Worm (Caenorhabditis elegans) whole organism, midembryonic: ENCODE measurements around the gene T10D4.14.
"Not testable (repeated sequence)": the region's sequence is repeated elsewhere in the genome, so short reads cannot be mapped to it uniquely, and the experiment has no call there.

ENCODE experiments used
- T22C8.4 ChIP-seq: fragments of 200-800 bp; sonication (Bioruptor generic); IDR thresholded peaks from 2 replicates; pipeline ENCODE4 v1.3.6; 2022; ENCODE audit warnings: missing genetic modification characterization, missing compliant biosample characterization
- cog-1 ChIP-seq: sonication (generic microtip); optimal IDR thresholded peaks from 2 replicates; lab custom pipeline; 2016; ENCODE audit warnings: missing genetic modification characterization, missing compliant biosample characterization
- flt-1 ChIP-seq: fragments of 200-800 bp; sonication (Bioruptor generic); IDR thresholded peaks from 2 replicates; pipeline ENCODE4 v1.3.6; 2022; ENCODE audit warnings: missing genetic modification characterization, missing compliant biosample characterization
- klf-2 ChIP-seq: fragments of 200-800 bp; sonication (Bioruptor generic); conservative IDR thresholded peaks from 2 replicates; pipeline ENCODE4 v1.3.6; 2022; ENCODE audit warnings: missing genetic modification reagents, missing genetic modification characterization, missing compliant biosample characterization
- med-1 ChIP-seq: sonication (generic microtip); optimal IDR thresholded peaks from 2 replicates; lab custom pipeline; 2017; ENCODE audit warnings: missing genetic modification characterization, mild to moderate bottlenecking, missing compliant biosample characterization, antibody characterized with exemption, missing genetic modification reagents; ENCODE audit not compliant: insufficient read depth
- ref-1 ChIP-seq: fragments of 200-800 bp; sonication (Bioruptor generic); conservative IDR thresholded peaks from 2 replicates; pipeline ENCODE4 v1.3.6; 2022; ENCODE audit warnings: missing genetic modification reagents, missing genetic modification characterization, missing compliant biosample characterization
- tab-1 ChIP-seq: fragments of 200-800 bp; sonication (Bioruptor generic); IDR thresholded peaks from 2 replicates; pipeline ENCODE4 v1.3.6; 2022; ENCODE audit warnings: missing genetic modification characterization, missing compliant biosample characterization
- ztf-23 ChIP-seq: fragments of 200-800 bp; sonication (Bioruptor generic); IDR thresholded peaks from 2 replicates; pipeline ENCODE4 v1.3.6; 2022; ENCODE audit warnings: missing genetic modification reagents, missing genetic modification characterization, missing compliant biosample characterization
- ztf-29 ChIP-seq: fragments of 200-800 bp; sonication (Bioruptor generic); IDR thresholded peaks from 2 replicates; pipeline ENCODE4 v1.3.6; 2022; ENCODE audit warnings: missing genetic modification reagents, missing genetic modification characterization, missing compliant biosample characterization

T10D4.14 gene

DNA sequence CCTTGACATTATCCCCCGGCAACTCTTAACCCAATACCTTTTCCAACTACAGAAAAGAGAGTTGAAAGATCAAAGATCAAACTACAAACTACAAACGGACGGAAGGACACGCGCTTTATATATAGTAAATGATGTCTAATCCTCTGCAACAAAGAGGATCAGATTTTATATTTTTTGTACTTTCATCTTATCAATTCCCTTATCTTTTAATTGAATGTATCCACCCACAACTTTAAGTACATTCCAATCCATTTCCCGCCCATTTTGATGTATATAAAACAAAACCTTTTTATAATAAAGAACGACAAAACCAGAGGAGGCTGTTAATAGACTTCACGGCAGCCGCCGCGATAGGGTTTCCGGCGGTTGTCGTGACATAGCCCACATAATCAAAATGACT is 26.1 kb upstream of the T10D4.14 start, which contains the start of gene sri-40:
TSS of gene sri-40 (plus strand) at position 301 of the 400 bp plus-strand sequence.
- TF ChIP-seq flt-1 (GFP tag; lab: Robert Waterston, UW); tab-1; med-1 (GFP tag; lab: Kevin White, UChicago): not testable (repeated sequence)

DNA sequence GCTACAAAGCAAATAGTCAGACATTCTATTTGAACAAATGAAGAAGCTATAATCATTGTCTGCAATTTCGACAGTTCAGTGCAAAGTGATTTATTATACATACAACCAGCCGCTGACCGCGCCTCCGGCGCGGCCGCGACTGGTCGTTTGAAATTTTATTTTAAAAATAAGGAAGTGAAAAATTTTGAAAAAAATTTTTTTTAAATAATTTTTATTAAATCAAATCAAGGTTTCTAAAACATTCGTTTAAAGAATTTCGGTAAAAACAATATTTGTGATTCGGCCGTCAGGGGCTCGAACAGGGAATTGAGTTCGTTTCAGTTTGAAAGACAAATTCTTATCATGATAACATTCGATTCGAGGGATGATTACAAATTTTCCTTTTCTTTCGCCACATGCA is 20.7 kb upstream of the T10D4.14 start, which contains the start of gene Y27F2A.10:
TSS of gene Y27F2A.10 (minus strand) at position 101 of the 400 bp plus-strand sequence.
- TF ChIP-seq klf-2 (GFP tag; lab: Robert Waterston, UW) (no peak), cog-1 (tag; lab: Kevin White, UChicago) (no peak), ztf-23 (no peak), med-1 (GFP tag; lab: Kevin White, UChicago) (no peak), flt-1 (GFP tag; lab: Robert Waterston, UW) (no peak), ztf-29 (no peak), T22C8.4 (GFP tag; lab: Robert Waterston, UW) (no peak), ref-1 (GFP tag; lab: Robert Waterston, UW) (no peak), tab-1 (no peak)

DNA sequence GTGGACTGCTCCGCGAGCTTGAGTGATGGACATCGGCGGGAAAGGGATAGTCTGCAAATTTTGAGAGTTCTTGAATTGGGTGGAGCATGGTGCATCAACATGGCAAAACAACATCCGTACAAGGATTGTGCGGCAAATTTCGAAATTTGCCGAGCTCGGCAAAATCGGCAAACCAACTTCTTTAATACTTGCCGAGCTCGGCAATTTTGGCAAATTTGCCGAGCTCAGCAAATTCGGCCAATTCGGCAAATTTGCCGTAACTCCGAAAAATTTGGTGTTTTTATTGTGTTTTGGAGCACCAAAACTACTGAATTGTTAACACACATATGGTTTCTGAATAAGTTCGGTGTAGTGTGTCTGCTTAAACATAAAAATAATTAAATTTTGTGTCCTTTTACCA is 18.6 kb upstream of the T10D4.14 start, which contains the start of gene fbxc-55:
TSS of gene fbxc-55 (minus strand) at position 101 of the 400 bp plus-strand sequence.
- TF ChIP-seq ztf-29: no peak
- TF ChIP-seq flt-1 (GFP tag; lab: Robert Waterston, UW): no peak
- no peak for TF ChIP-seq klf-2 (GFP tag; lab: Robert Waterston, UW)
- no peak for TF ChIP-seq ref-1 (GFP tag; lab: Robert Waterston, UW)
- no peak for TF ChIP-seq T22C8.4 (GFP tag; lab: Robert Waterston, UW)
- TF ChIP-seq tab-1: no peak
- TF ChIP-seq ztf-23: no peak
- no peak for TF ChIP-seq med-1 (GFP tag; lab: Kevin White, UChicago)
- TF ChIP-seq cog-1 (tag; lab: Kevin White, UChicago): no peak

DNA sequence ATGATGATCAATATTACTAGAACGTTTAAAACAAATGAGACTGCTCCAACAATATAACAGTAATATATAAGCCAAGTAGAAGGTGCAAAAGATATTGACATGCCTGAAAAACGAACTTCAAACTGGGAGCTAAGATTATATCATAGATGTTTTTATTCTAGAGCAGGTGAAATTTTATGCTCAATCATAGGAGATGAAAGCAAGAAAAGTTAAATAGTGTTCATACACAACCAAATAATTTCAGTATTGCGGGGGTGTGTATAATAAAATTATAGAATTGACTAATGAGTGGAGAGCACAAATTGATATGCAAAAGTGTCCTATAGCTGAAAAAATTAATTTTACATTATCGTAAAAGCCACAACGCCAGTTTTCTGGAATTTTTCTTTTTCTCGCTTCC is 7.5 kb upstream of the T10D4.14 start, which contains the start of gene sri-34:
TSS of gene sri-34 (minus strand) at position 101 of the 400 bp plus-strand sequence.
- TF ChIP-seq klf-2 (GFP tag; lab: Robert Waterston, UW) (no peak), ztf-29 (no peak), ztf-23 (no peak), tab-1 (no peak), med-1 (GFP tag; lab: Kevin White, UChicago) (no peak), ref-1 (GFP tag; lab: Robert Waterston, UW) (no peak), flt-1 (GFP tag; lab: Robert Waterston, UW) (no peak)

DNA sequence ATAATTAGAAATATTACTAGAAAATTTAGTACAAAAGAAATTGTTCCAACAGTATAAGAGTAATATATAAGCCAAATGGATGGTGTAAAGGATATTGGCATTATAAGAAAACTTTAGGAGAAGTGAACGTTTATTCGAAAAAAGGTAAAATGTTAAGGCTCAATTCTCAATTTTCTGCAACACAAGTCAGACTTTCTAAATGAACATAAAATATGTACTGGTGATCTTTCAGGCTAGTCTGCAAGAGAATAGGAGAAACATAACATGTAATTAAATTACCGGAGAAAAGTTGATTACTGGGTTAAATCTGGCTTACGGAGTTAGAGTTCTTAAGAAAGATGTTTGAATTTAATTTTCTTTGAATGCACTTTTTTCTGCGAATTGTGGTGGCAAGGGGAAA is 5.2 kb upstream of the T10D4.14 start, which contains the start of gene sri-33:
TSS of gene sri-33 (minus strand) at position 101 of the 400 bp plus-strand sequence.
- TF ChIP-seq cog-1 (tag; lab: Kevin White, UChicago): no peak
- no peak for TF ChIP-seq klf-2 (GFP tag; lab: Robert Waterston, UW)
- TF ChIP-seq T22C8.4 (GFP tag; lab: Robert Waterston, UW): no peak
- TF ChIP-seq flt-1 (GFP tag; lab: Robert Waterston, UW): no peak
- no peak for TF ChIP-seq tab-1
- no peak for TF ChIP-seq ref-1 (GFP tag; lab: Robert Waterston, UW)

DNA sequence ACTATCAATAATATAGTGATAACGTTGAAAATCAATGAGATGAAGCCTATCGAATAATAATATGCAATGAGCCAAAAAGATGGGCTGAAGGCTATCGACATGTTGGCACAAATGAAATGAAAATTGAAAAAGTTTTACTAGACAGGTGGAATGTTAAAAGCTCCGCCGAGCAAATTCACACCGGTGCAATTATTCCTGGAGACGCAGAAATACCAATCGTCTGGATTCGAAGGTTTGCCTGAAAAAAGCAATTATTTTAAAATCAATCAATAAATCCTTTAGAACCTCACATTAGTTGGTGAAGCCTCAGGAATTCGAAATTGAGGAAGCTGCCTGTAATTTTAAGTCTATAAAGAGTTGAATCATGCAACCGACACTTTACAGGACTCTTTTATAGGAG is 2.9 kb upstream of the T10D4.14 start, which contains the start of gene sri-32:
TSS of gene sri-32 (minus strand) at position 101 of the 400 bp plus-strand sequence.
- no peak for TF ChIP-seq ref-1 (GFP tag; lab: Robert Waterston, UW)
- no peak for TF ChIP-seq flt-1 (GFP tag; lab: Robert Waterston, UW)
- no peak for TF ChIP-seq T22C8.4 (GFP tag; lab: Robert Waterston, UW)
- no peak for TF ChIP-seq ztf-29
- no peak for TF ChIP-seq ztf-23
- TF ChIP-seq klf-2 (GFP tag; lab: Robert Waterston, UW): no peak
- no peak for TF ChIP-seq cog-1 (tag; lab: Kevin White, UChicago)
- TF ChIP-seq tab-1: no peak
- no peak for TF ChIP-seq med-1 (GFP tag; lab: Kevin White, UChicago)

DNA sequence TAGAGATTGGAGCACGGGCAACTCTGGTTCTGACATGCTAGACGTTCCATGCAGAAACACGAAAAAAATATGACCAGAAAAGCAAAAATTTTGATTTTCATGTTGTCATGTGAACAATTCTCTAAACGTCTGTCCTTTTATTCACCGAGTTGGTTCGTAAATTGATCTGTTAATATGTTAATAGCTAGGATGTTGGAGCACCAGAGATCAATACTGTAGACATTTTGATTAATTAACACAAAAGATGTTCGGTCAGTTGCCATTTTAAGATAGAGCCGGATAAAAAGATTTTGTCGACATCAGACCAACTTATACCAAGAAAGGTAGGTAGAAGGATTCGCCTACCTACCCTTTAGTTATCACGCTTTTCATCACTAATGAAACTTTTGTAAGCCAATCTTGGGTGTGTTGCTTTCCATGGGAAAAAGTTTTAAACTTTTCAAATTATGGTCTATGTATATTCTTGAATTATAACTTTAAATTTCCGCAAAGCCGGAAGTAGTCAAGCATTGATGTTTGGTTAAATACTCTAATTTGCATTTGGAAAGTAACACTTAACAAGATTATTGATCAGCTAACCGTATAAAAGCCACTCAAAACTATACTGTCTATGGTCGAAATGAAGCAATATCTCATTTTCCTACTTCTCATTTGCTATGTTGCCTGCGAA is 1.9 kb downstream of the T10D4.14 start, which contains the start of the genes T10D4.11 and T10D4.1:
TSS of gene T10D4.11 (minus strand) at position 101 of the 670 bp plus-strand sequence.
TSS of gene T10D4.1 (plus strand) at position 620 of the 670 bp plus-strand sequence.
- TF ChIP-seq med-1 (GFP tag; lab: Kevin White, UChicago) (no peak), ztf-23 (no peak), T22C8.4 (GFP tag; lab: Robert Waterston, UW) (no peak), flt-1 (GFP tag; lab: Robert Waterston, UW) (no peak)

DNA sequence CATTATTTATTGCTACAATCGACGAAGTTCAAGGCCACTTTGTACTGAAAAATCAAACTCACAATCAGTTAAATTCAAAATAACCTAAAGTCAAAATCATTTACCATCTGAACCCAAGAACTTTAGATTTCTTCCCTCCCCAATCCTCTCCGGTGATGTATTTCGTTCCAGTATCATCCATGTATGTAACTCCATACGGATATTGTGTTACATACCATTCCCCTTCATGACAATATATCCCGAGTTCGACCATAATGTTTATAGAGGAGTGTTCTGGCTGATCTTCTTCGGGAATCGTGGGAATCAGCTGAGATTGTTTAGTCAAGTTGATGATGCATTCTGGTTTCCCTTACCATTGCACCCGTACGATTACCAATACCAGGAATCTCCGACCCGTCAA is 3.1 kb downstream of the T10D4.14 start:
- no peak for TF ChIP-seq cog-1 (tag; lab: Kevin White, UChicago)
- TF ChIP-seq flt-1 (GFP tag; lab: Robert Waterston, UW): no peak
- TF ChIP-seq ztf-23: no peak
- TF ChIP-seq T22C8.4 (GFP tag; lab: Robert Waterston, UW): no peak
- TF ChIP-seq tab-1: no peak
- TF ChIP-seq ztf-29: no peak
- TF ChIP-seq klf-2 (GFP tag; lab: Robert Waterston, UW): no peak
- no peak for TF ChIP-seq med-1 (GFP tag; lab: Kevin White, UChicago)
- no peak for TF ChIP-seq ref-1 (GFP tag; lab: Robert Waterston, UW)

DNA sequence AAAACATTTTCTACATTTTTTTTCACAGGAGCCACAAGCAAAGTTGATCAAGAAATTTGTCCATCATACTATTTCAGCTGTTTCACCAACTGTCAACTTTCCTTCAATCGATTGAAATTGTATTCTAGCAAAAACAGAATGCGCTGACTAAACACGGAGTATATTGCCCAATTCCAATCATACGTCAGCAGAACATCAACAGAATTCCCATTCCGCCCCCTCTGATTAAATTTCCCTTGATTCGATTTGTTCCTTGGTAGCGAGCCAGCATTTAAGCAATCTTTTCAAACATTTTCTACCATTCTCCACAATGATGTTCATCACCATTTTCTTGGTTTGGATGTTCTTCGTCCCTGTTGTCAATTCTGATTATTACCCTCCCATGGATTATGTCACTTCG is 5.7 kb downstream of the T10D4.14 start, which contains the start of gene T10D4.15:
TSS of gene T10D4.15 (plus strand) at position 301 of the 400 bp plus-strand sequence.
- no peak for TF ChIP-seq med-1 (GFP tag; lab: Kevin White, UChicago)
- no peak for TF ChIP-seq ztf-23
- TF ChIP-seq cog-1 (tag; lab: Kevin White, UChicago): no peak
- no peak for TF ChIP-seq ztf-29
